Worm (Caenorhabditis elegans) whole organism, L4/young adult: ENCODE data around the gene nhr-120.

Experiments used
- W03F9.2 ChIP-seq: fragments of 150-350 bp; optimal IDR thresholded peaks from 2 replicates; lab custom pipeline; 2014; ENCODE audit warnings: missing biosample characterization, missing genetic modification characterization
- dao-5 ChIP-seq: sonication (generic microtip); optimal IDR thresholded peaks from 2 replicates; lab custom pipeline; 2016; ENCODE audit warnings: missing genotype, missing genetic modification characterization, moderate library complexity, missing compliant biosample characterization
- him-1 ChIP-seq: sonication (generic microtip); optimal IDR thresholded peaks from 2 replicates; lab custom pipeline; 2016; ENCODE audit warnings: missing genotype, missing genetic modification reagents, missing genetic modification characterization, missing compliant biosample characterization

DNA sequence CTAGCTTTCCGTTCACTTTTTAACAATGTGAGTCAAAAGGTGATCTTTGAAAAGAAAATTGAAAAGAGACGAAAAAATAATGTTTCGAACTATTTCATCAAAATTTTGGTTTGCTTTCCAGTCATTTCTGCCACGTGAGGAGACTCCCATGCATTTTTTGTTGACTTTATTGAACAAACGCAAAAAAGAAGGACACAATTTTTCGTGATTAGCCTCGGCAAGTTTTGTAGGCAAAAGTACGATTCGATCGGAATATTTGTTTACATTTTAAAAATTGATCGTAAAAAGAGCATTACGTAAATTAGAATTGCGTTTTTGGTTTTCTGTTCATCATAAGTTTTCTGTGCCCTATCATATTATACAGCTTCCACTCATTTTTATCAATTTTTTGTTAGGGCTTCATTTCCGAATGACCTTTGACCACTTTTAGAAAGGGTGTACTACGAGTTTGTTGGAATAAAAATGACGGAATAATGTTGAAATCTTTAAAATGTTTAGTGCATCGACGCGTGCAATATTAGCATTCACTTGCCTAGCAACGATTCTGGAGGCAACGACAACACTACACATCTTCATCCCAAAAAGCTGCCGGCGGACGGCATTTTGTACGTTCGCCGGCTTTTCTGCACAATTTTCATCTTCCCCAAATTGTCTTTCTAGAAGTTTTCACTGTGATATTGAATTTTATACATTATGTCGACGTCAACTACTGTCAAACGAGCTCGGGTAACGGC is 4.7 kb upstream of the nhr-120 start, which contains the start of gene C56E10.3:
- no peak for TF ChIP-seq him-1 (tag; lab: Kevin White, UChicago)
- no peak for TF ChIP-seq dao-5 (tag; lab: Kevin White, UChicago)
- TF ChIP-seq W03F9.2 (tag; lab: Kevin White, UChicago), result no peak
